ENCODE assay signal across 5 fruit fly cellular contexts in the genomic region with DNA sequence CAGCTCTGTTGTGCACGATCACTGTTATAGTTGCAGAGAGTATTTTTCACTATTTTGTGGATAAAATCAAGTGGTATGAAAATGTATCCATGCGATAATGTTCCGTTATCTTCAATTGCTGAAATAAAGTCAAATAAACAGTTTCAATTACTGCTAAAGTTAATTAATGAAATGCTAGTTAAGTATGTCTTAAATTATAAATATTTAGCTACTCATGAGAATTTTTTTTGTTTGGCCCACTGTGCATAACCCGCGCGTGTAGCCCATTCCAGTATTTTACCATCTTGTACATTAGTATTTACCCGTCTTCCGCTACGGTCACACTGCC.
TF ChIP-seq lines count a peak whose summit lies in the region.

TSS of gene Ada3 (plus strand) at position 292 of the 328 bp plus-strand sequence.

TF ChIP-seq in whole organism, adult, 20 proteins besides CTCF, POLR2A, EP300 and RAD21 (continued from another document):
- peak; percentile 78 for TF ChIP-seq CG1620 (GFP tag; optimal IDR thresholded peaks at IDR 0.05; lab: Kevin White, UChicago)
- no peak for TF ChIP-seq kay (GFP tag; lab: Kevin White, UChicago; ENCODE audit: borderline replicate concordance)
- peak; percentile 70 for TF ChIP-seq CG5204 (GFP tag; optimal IDR thresholded peaks at IDR 0.05; lab: Kevin White, UChicago)

TF ChIP-seq in whole organism, embryonic, 481 proteins besides CTCF, POLR2A, EP300 and RAD21 (continued from another document and continues in another):
- TF ChIP-seq Xrp1 (GFP tag; IDR thresholded peaks at IDR 0.05; lab: Robert Waterston, UW) (peak; percentile 68), HHEX (GFP tag; optimal IDR thresholded peaks at IDR 0.05; lab: Kevin White, UChicago) (peak; percentile 63), Ets65A (GFP tag; lab: Kevin White, UChicago) (peak; percentile 98), CG8944 (GFP tag; optimal IDR thresholded peaks at IDR 0.05; lab: Kevin White, UChicago) (peak; percentile 62), CG4820 (GFP tag; optimal IDR thresholded peaks at IDR 0.05; lab: Kevin White, UChicago) (peak; percentile 68), HmgZ (tag; optimal IDR thresholded peaks at IDR 0.05; lab: Kevin White, UChicago) (peak; percentile 76), CG2202 (tag; optimal IDR thresholded peaks at IDR 0.05; lab: Kevin White, UChicago) (no peak), Fer3 (tag; optimal IDR thresholded peaks at IDR 0.05; lab: Kevin White, UChicago) (peak; percentile 61), CG32767 (GFP tag; IDR thresholded peaks at IDR 0.05; lab: Robert Waterston, UW) (no peak), Awh (GFP tag; IDR thresholded peaks at IDR 0.05; lab: Robert Waterston, UW) (no peak), tx (GFP tag; optimal IDR thresholded peaks at IDR 0.05; lab: Kevin White, UChicago) (peak; percentile 50), Lpt (GFP tag; optimal IDR thresholded peaks at IDR 0.05; lab: Kevin White, UChicago) (no peak), Ravus (GFP tag; IDR thresholded peaks at IDR 0.05; lab: Robert Waterston, UW) (no peak), amos (GFP tag; IDR thresholded peaks at IDR 0.05; lab: Robert Waterston, UW; ENCODE audit: partially characterized antibody) (peak; percentile 22; the same call in 1 of the 2 replicates), Bdp1 (GFP tag; optimal IDR thresholded peaks at IDR 0.05; lab: Kevin White, UChicago) (peak; percentile 58), Kr (GFP tag; optimal IDR thresholded peaks at IDR 0.05; lab: Kevin White, UChicago) (no peak), wek (GFP tag; optimal IDR thresholded peaks at IDR 0.05; lab: Kevin White, UChicago) (no peak), nmo (GFP tag; optimal IDR thresholded peaks at IDR 0.05; lab: Kevin White, UChicago) (peak; percentile 84), nau (GFP tag; optimal IDR thresholded peaks at IDR 0.05; lab: Kevin White, UChicago) (peak; percentile 44), ham (GFP tag; IDR thresholded peaks at IDR 0.05; lab: Robert Waterston, UW) (no peak), Dip3 (GFP tag; optimal IDR thresholded peaks at IDR 0.05; lab: Kevin White, UChicago) (peak; percentile 83), CG17361 (GFP tag; IDR thresholded peaks at IDR 0.05; lab: Robert Waterston, UW) (peak; percentile 79), BtbVII (GFP tag; optimal IDR thresholded peaks at IDR 0.05; lab: Kevin White, UChicago) (peak; percentile 65), vvl (GFP tag; IDR thresholded peaks at IDR 0.05; lab: Robert Waterston, UW) (no peak; the same call in none of the 2 replicates), zf30C (GFP tag; optimal IDR thresholded peaks at IDR 0.05; lab: Kevin White, UChicago) (no peak), tin (GFP tag; optimal IDR thresholded peaks at IDR 0.05; lab: Kevin White, UChicago) (peak; percentile 78), CG13775 (GFP tag; optimal IDR thresholded peaks at IDR 0.05; lab: Kevin White, UChicago) (peak; percentile 74), CG10543 (GFP tag; optimal IDR thresholded peaks at IDR 0.05; lab: Kevin White, UChicago) (peak; percentile 81), CG17829 (tag; optimal IDR thresholded peaks at IDR 0.05; lab: Kevin White, UChicago) (peak; percentile 65), sna (GFP tag; IDR thresholded peaks at IDR 0.05; lab: Robert Waterston, UW; ENCODE audit: partially characterized antibody) (no peak), sob (GFP tag; IDR thresholded peaks at IDR 0.05; lab: Robert Waterston, UW) (peak; percentile 74; the same call in 1 of the 2 replicates)

TF ChIP-seq in whole organism, prepupa, 60 proteins besides CTCF, POLR2A, EP300 and RAD21 (continued from another document and continues in another):
- peak; percentile 84 for TF ChIP-seq cyc (GFP tag; optimal IDR thresholded peaks at IDR 0.05; lab: Kevin White, UChicago)
- peak; percentile 44 for TF ChIP-seq fkh (GFP tag; optimal IDR thresholded peaks at IDR 0.05; lab: Kevin White, UChicago)
- TF ChIP-seq Hr39 (GFP tag; optimal IDR thresholded peaks at IDR 0.05; lab: Kevin White, UChicago): peak; percentile 83
- peak; percentile 65 for TF ChIP-seq Sox102F (GFP tag; optimal IDR thresholded peaks at IDR 0.05; lab: Kevin White, UChicago)
- TF ChIP-seq vri (GFP tag; optimal IDR thresholded peaks at IDR 0.05; lab: Kevin White, UChicago): peak; percentile 69
- peak; percentile 64 for TF ChIP-seq CG8319 (GFP tag; optimal IDR thresholded peaks at IDR 0.05; lab: Kevin White, UChicago)
- no peak for TF ChIP-seq CG6854 (GFP tag; optimal IDR thresholded peaks at IDR 0.05; lab: Kevin White, UChicago)
- TF ChIP-seq CG31627 (GFP tag; optimal IDR thresholded peaks at IDR 0.05; lab: Kevin White, UChicago): peak; percentile 85
- TF ChIP-seq net (GFP tag; optimal IDR thresholded peaks at IDR 0.05; lab: Kevin White, UChicago): peak; percentile 56
- TF ChIP-seq CG15336 (GFP tag; IDR thresholded peaks at IDR 0.05; lab: Robert Waterston, UW): no peak
- TF ChIP-seq CG4318 (GFP tag; optimal IDR thresholded peaks at IDR 0.05; lab: Kevin White, UChicago): peak; percentile 64
- TF ChIP-seq OdsH (GFP tag; optimal IDR thresholded peaks at IDR 0.05; lab: Kevin White, UChicago): peak; percentile 81
- peak; percentile 92 for TF ChIP-seq Eip78C (GFP tag; lab: Kevin White, UChicago)
- peak; percentile 83 for TF ChIP-seq CG10631 (GFP tag; optimal IDR thresholded peaks at IDR 0.05; lab: Kevin White, UChicago)
- TF ChIP-seq Gug (GFP tag; IDR thresholded peaks at IDR 0.05; lab: Robert Waterston, UW): 0 out of 2 replicates have a peak, but pooled peaks have one; percentile 38
- peak; percentile 86 for TF ChIP-seq Met (GFP tag; optimal IDR thresholded peaks at IDR 0.05; lab: Kevin White, UChicago)
- peak; percentile 55; the same call in 1 of the 2 replicates for TF ChIP-seq CG11294 (GFP tag; IDR thresholded peaks at IDR 0.05; lab: Robert Waterston, UW)
- TF ChIP-seq esn (GFP tag; optimal IDR thresholded peaks at IDR 0.05; lab: Kevin White, UChicago): peak; percentile 82
- peak; percentile 46 for TF ChIP-seq dsx (GFP tag; optimal IDR thresholded peaks at IDR 0.05; lab: Kevin White, UChicago; ENCODE audit: poor library complexity, severe bottlenecking)
- TF ChIP-seq fd85E (GFP tag; optimal IDR thresholded peaks at IDR 0.05; lab: Kevin White, UChicago): peak; percentile 55
- TF ChIP-seq Blimp-1 (GFP tag; optimal IDR thresholded peaks at IDR 0.05; lab: Kevin White, UChicago): peak; percentile 35
- peak; percentile 49 for TF ChIP-seq CG9139 (GFP tag; optimal IDR thresholded peaks at IDR 0.05; lab: Kevin White, UChicago)
- TF ChIP-seq CG6792 (GFP tag; optimal IDR thresholded peaks at IDR 0.05; lab: Kevin White, UChicago): peak; percentile 69
- TF ChIP-seq Smox (GFP tag; optimal IDR thresholded peaks at IDR 0.05; lab: Kevin White, UChicago): peak; percentile 82
- peak; percentile 62 for TF ChIP-seq CG11762 (GFP tag; optimal IDR thresholded peaks at IDR 0.05; lab: Kevin White, UChicago; ENCODE audit: insufficient read depth)
- TF ChIP-seq svp (GFP tag; lab: Kevin White, UChicago): peak; percentile 89
- TF ChIP-seq Lpt (GFP tag; optimal IDR thresholded peaks at IDR 0.05; lab: Kevin White, UChicago): peak; percentile 64
- peak; percentile 78 for TF ChIP-seq topi (GFP tag; optimal IDR thresholded peaks at IDR 0.05; lab: Kevin White, UChicago)
- TF ChIP-seq salr (GFP tag; optimal IDR thresholded peaks at IDR 0.05; lab: Kevin White, UChicago): peak; percentile 47 to 55
- peak; percentile 48 to 60 for TF ChIP-seq ss (GFP tag; optimal IDR thresholded peaks at IDR 0.05; lab: Kevin White, UChicago)
- peak; percentile 54 for TF ChIP-seq CG1621 (tag; optimal IDR thresholded peaks at IDR 0.05; lab: Kevin White, UChicago)

TF ChIP-seq in whole organism, pupa, 21 proteins besides CTCF, POLR2A, EP300 and RAD21 (continued from another document):
- TF ChIP-seq rn (GFP tag; IDR thresholded peaks at IDR 0.05; lab: Robert Waterston, UW) (peak; percentile 30; the same call in 1 of the 2 replicates), gl (tag; optimal IDR thresholded peaks at IDR 0.05; lab: Kevin White, UChicago) (no peak)

TF ChIP-seq in whole organism, wandering third instar larva, 38 proteins besides CTCF, POLR2A, EP300 and RAD21 (continued from another document):
- TF ChIP-seq Vsx2 (GFP tag; optimal IDR thresholded peaks at IDR 0.05; lab: Kevin White, UChicago; ENCODE audit: partially characterized antibody) (no peak), foxo (GFP tag; optimal IDR thresholded peaks at IDR 0.05; lab: Kevin White, UChicago) (peak in 1 of 2 experiments; percentile 88), Rel (GFP tag; optimal IDR thresholded peaks at IDR 0.05; lab: Kevin White, UChicago) (no peak), Rel (tag; optimal IDR thresholded peaks at IDR 0.05; lab: Kevin White, UChicago) (peak; percentile 56), Jra (GFP tag; optimal IDR thresholded peaks at IDR 0.05; lab: Kevin White, UChicago) (peak; percentile 80), psq (GFP tag; optimal IDR thresholded peaks at IDR 0.05; lab: Kevin White, UChicago) (peak; percentile 70), pan (optimal IDR thresholded peaks at IDR 0.05; lab: Kevin White, UChicago) (no peak), CG9705 (GFP tag; optimal IDR thresholded peaks at IDR 0.05; lab: Kevin White, UChicago) (peak; percentile 76), sage (GFP tag; optimal IDR thresholded peaks at IDR 0.05; lab: Kevin White, UChicago) (peak; percentile 5), HLH106 (tag; optimal IDR thresholded peaks at IDR 0.05; lab: Kevin White, UChicago) (peak; percentile 86), GATAd (GFP tag; optimal IDR thresholded peaks at IDR 0.05; lab: Kevin White, UChicago) (peak; percentile 60), OdsH (GFP tag; optimal IDR thresholded peaks at IDR 0.05; lab: Kevin White, UChicago) (peak; percentile 64), dmrt93B (GFP tag; optimal IDR thresholded peaks at IDR 0.05; lab: Kevin White, UChicago) (peak; percentile 65), dsf (GFP tag; optimal IDR thresholded peaks at IDR 0.05; lab: Kevin White, UChicago; ENCODE audit: borderline replicate concordance) (peak; percentile 54), lola (GFP tag; optimal IDR thresholded peaks at IDR 0.05; lab: Kevin White, UChicago) (no peak), N (GFP tag; optimal IDR thresholded peaks at IDR 0.05; lab: Kevin White, UChicago) (no peak), woc (GFP tag; optimal IDR thresholded peaks at IDR 0.05; lab: Kevin White, UChicago) (peak; percentile 83)
